Worm (Caenorhabditis elegans): Measurements from ENCODE around the gene fbxa-220.

The fbxa-220 gene

DNA sequence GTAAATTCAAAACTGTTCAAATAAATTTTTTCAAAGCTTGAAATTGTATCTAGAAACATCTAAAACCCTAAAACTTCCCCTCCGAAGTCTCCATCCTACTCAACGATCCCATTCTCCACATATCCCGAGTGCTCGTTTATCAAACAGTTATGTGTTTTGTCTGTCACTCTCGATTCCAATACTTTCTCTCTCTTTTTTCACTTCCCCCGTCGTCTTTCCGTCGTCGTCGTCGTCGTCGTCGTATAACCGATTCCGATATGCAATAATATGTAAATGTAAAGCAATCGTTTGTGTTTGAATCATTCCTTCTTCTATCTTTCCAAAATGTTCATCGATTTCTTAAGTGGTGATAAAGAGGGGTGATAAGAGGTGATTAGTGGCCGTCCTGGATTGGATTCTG, 35.7 kb downstream of the fbxa-220 start:
- TF ChIP-seq blmp-1 (tag; optimal IDR thresholded peaks at IDR 0.05) (peak; percentile 54), unc-30 (tag; optimal IDR thresholded peaks at IDR 0.05) (no peak)

DNA sequence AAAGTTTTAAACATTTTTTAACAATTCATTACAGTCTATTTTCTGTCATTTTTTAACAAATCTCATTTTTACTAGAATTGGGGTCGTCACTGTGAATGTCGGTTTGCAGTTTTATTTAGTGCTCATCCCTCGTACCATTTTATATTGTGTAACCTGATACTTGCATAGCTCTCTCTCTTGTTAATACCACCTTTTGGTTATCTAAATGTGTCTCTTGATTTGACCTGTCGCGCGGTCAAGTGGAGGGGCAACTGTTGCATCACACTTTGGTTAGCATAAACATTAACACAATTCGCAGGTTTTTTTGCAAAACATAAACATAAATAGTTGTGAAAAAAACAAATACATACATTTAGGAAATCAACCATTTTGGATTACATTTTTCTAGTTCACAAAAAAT, 37.2 kb downstream of the fbxa-220 start:
- no peak for TF ChIP-seq sup-37 (GFP tag; optimal IDR thresholded peaks at IDR 0.05)
- TF ChIP-seq efl-1 (optimal IDR thresholded peaks at IDR 0.05) = no peak
- TF ChIP-seq efl-1 (GFP tag; optimal IDR thresholded peaks at IDR 0.05 in 1 of 2) = peak in 1 of 2 experiments; percentile 11

DNA sequence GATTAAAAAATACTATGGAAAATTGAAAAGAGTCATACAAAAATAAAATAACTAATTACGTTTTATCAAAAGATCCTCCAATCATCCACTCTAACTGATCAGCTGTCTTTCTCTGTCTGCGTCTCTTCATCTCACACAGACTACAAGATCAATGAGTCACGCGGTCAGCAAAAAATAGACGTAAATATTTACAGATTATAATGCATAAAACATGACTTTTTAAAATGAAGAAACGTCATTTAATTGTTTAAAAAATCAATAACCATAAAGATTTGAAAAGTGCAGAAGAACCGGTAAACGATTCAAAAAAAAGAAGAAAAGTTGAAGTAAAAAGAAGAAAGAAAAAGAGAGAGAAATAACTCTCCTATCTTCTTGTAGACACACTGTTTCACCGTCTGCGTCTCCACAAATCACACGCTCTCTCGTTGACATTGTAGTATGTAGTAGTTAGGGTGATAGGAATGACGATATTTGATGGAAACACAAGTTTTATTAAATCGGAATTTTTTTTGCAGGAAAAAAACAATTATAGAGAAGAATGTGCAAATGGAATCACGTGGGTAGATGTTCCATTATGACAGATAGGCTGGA, 39.1 kb downstream of the fbxa-220 start:
- TF ChIP-seq pag-3 (tag; optimal IDR thresholded peaks at IDR 0.05; ENCODE audit: borderline replicate concordance, insufficient read depth) = no peak
- TF ChIP-seq aha-1 (tag; optimal IDR thresholded peaks at IDR 0.05) = no peak
- peak; percentile 61 for TF ChIP-seq snu-23 (GFP tag; optimal IDR thresholded peaks at IDR 0.05)
- peak; percentile 65 for TF ChIP-seq elt-2 (tag; optimal IDR thresholded peaks at IDR 0.05)
- no peak for TF ChIP-seq fos-1 (tag; optimal IDR thresholded peaks at IDR 0.05)
- TF ChIP-seq lin-14 (GFP tag; optimal IDR thresholded peaks at IDR 0.05) = peak; percentile 66
- peak; percentile 20 for TF ChIP-seq nhr-11 (tag; optimal IDR thresholded peaks at IDR 0.05)
- peak; percentile 22 for TF ChIP-seq nhr-47 (tag; optimal IDR thresholded peaks at IDR 0.05)
- peak; percentile 11 for TF ChIP-seq tbx-2 (tag; optimal IDR thresholded peaks at IDR 0.05)
- peak; percentile 30 for TF ChIP-seq nhr-28 (tag; optimal IDR thresholded peaks at IDR 0.05)
- TF ChIP-seq nhr-76 (tag; optimal IDR thresholded peaks at IDR 0.05) = no peak
- TF ChIP-seq mep-1 (tag; optimal IDR thresholded peaks at IDR 0.05) = peak; percentile 72
- no peak for TF ChIP-seq ces-1 (GFP tag; optimal IDR thresholded peaks at IDR 0.05)
- peak in 2 of 6 experiments; percentile 66 to 82 for TF ChIP-seq elt-3 (tag; optimal IDR thresholded peaks at IDR 0.05)
- peak; percentile 78 for TF ChIP-seq nhr-85 (tag)
- TF ChIP-seq egl-27 (tag; optimal IDR thresholded peaks at IDR 0.05) = no peak
- TF ChIP-seq nhr-90 (tag; optimal IDR thresholded peaks at IDR 0.05; ENCODE audit: poor library complexity) = peak; percentile 56
- no peak for TF ChIP-seq zip-4 (GFP tag; optimal IDR thresholded peaks at IDR 0.05)
- no peak for TF ChIP-seq efl-3 (GFP tag; optimal IDR thresholded peaks at IDR 0.05)
- peak; percentile 5 for TF ChIP-seq jun-1 (tag; optimal IDR thresholded peaks at IDR 0.05)
- peak; percentile 3 for TF ChIP-seq dsc-1 (tag; optimal IDR thresholded peaks at IDR 0.05)
- TF ChIP-seq nhr-71 (tag; optimal IDR thresholded peaks at IDR 0.05) = peak; percentile 81
- peak; percentile 30 for TF ChIP-seq swsn-7 (tag; optimal IDR thresholded peaks at IDR 0.05)
- peak in 1 of 2 experiments; percentile 16 for TF ChIP-seq efl-1 (optimal IDR thresholded peaks at IDR 0.05)
- TF ChIP-seq efl-1 (GFP tag; optimal IDR thresholded peaks at IDR 0.05 in 1 of 2) = peak; percentile 16 to 88
- TF ChIP-seq unc-30 (tag; optimal IDR thresholded peaks at IDR 0.05) = no peak
- peak; percentile 42 for TF ChIP-seq irx-1 (tag; optimal IDR thresholded peaks at IDR 0.05)
- TF ChIP-seq C04F5.9 (tag; optimal IDR thresholded peaks at IDR 0.05) = no peak
- peak; percentile 73 for TF ChIP-seq nhr-20 (tag; optimal IDR thresholded peaks at IDR 0.05)
- no peak for TF ChIP-seq ceh-90 (tag; optimal IDR thresholded peaks at IDR 0.05)
- TF ChIP-seq nhr-19 (GFP tag; conservative IDR thresholded peaks at IDR 0.05) = peak; percentile 32; the same call in 1 of the 2 replicates
- TF ChIP-seq lin-39 (tag; optimal IDR thresholded peaks at IDR 0.05) = no peak
- TF ChIP-seq lsy-2 (tag; optimal IDR thresholded peaks at IDR 0.05) = peak; percentile 36 to 45
- no peak for TF ChIP-seq fkh-10 (GFP tag; optimal IDR thresholded peaks at IDR 0.05)
- peak; percentile 43 for TF ChIP-seq blmp-1 (tag; optimal IDR thresholded peaks at IDR 0.05)
- TF ChIP-seq unc-130 (tag; optimal IDR thresholded peaks at IDR 0.05) = peak; percentile 42
- no peak for TF ChIP-seq unc-62 (GFP tag; optimal IDR thresholded peaks at IDR 0.05)
- TF ChIP-seq skn-1 (tag; optimal IDR thresholded peaks at IDR 0.05) = no peak
- TF ChIP-seq ceh-8 (GFP tag; optimal IDR thresholded peaks at IDR 0.05) = no peak
- TF ChIP-seq ztf-4 (tag; optimal IDR thresholded peaks at IDR 0.05) = no peak
- TF ChIP-seq lin-35 (GFP tag; optimal IDR thresholded peaks at IDR 0.05) = peak in 1 of 2 experiments; percentile 58
- peak in 1 of 2 experiments; percentile 33 for TF ChIP-seq mdl-1 (tag; optimal IDR thresholded peaks at IDR 0.05)
- TF ChIP-seq ceh-82 (tag; optimal IDR thresholded peaks at IDR 0.05) = no peak
- peak in 1 of 3 experiments; percentile 8 for TF ChIP-seq dpl-1 (GFP tag; optimal IDR thresholded peaks at IDR 0.05)
- no peak for TF ChIP-seq mef-2 (tag; optimal IDR thresholded peaks at IDR 0.05)
- TF ChIP-seq sup-37 (GFP tag; optimal IDR thresholded peaks at IDR 0.05) = no peak
- TF ChIP-seq pax-3 (tag; optimal IDR thresholded peaks at IDR 0.05) = no peak

Data from whole organism, L1 larva.